Worm (Caenorhabditis elegans): ENCODE results near the gene str-206.
A peak's percentile ranks its signal among the peaks of the same experiment; 100 is the strongest.

str-206 gene

DNA sequence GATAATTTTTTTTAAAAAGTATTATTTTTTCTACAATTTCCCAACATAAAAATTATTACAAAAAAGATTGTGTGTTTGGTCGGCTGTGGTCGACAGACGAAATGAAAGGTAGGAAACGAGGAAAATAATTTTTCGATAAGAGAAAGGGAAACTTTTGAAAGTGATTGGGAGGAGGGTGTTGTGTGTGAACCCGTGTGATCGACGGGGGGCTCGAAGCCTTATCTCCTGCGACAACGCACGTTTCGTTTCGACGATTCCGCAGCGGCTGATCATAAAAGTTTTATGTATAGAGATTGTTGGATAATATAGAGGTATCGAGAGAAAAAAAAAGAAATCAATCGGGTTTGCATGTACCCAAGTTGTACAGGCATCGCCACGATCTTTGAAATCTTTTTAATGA, 25.3 kb downstream of the str-206 start (continued):
- no peak for TF ChIP-seq ceh-58 (GFP tag; IDR thresholded peaks at IDR 0.05)
- TF ChIP-seq die-1 (tag; optimal IDR thresholded peaks at IDR 0.05), result no peak
- TF ChIP-seq Y79H2A.3 (GFP tag; conservative IDR thresholded peaks at IDR 0.05), result no peak
- no peak for TF ChIP-seq cebp-1 (GFP tag; IDR thresholded peaks at IDR 0.05)
- peak; percentile 47 for TF ChIP-seq cebp-1 (tag; optimal IDR thresholded peaks at IDR 0.05)
- peak; percentile 17 for TF ChIP-seq lin-54 (GFP tag; optimal IDR thresholded peaks at IDR 0.05)
- TF ChIP-seq snpc-4 (GFP tag; optimal IDR thresholded peaks at IDR 0.05), result no peak
- peak in 1 of 4 experiments; percentile 2 for TF ChIP-seq snpc-4 (tag; optimal IDR thresholded peaks at IDR 0.05)
- TF ChIP-seq atf-7 (tag; optimal IDR thresholded peaks at IDR 0.05), result peak; percentile 46
- TF ChIP-seq F33H1.4 (GFP tag; IDR thresholded peaks at IDR 0.05), result no peak
- peak; percentile 4 for TF ChIP-seq chd-7 (tag; optimal IDR thresholded peaks at IDR 0.05)
- TF ChIP-seq ztf-18 (tag; optimal IDR thresholded peaks at IDR 0.05), result no peak
- no peak; the same call in 1 of the 2 replicates for TF ChIP-seq egrh-3 (GFP tag; IDR thresholded peaks at IDR 0.05)
- TF ChIP-seq F55B11.4 (tag; optimal IDR thresholded peaks at IDR 0.05; ENCODE audit: borderline replicate concordance, insufficient read depth), result no peak
- no peak for TF ChIP-seq xnd-1 (tag; optimal IDR thresholded peaks at IDR 0.05)
- TF ChIP-seq T26A5.8 (tag; optimal IDR thresholded peaks at IDR 0.05), result no peak
- TF ChIP-seq mcd-1 (GFP tag; IDR thresholded peaks at IDR 0.05), result no peak
- no peak for TF ChIP-seq nhr-90 (tag; optimal IDR thresholded peaks at IDR 0.05)
- TF ChIP-seq lsl-1 (GFP tag; optimal IDR thresholded peaks at IDR 0.05), result no peak
- no peak for TF ChIP-seq lin-26 (GFP tag; IDR thresholded peaks at IDR 0.05)
- 0 out of 2 replicates have a peak, but pooled peaks have one; percentile 55 for TF ChIP-seq nfyb-1 (GFP tag; IDR thresholded peaks at IDR 0.05)
- TF ChIP-seq tlf-1 (GFP tag; optimal IDR thresholded peaks at IDR 0.05), result no peak

DNA sequence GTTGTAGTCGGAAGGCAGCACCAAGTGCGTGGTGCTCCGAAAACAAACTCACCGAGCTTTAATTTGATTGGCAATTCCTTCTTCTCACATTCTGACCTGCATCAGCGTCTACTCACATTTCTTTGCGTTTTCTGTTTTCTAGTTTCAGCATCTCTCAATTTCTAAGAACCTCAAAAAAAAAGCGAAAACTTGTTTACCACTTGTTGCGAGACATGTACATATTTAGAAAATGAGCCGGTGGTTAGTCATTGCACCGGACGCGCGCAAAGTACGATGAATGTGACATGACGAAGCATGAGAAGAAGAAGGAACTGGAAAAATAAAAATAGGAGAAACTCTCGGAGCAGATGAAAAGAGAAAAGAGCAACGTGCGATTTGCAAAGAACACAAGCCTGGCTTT, 26.7 kb downstream of the str-206 start:
- TF ChIP-seq snpc-1.3 (tag; optimal IDR thresholded peaks at IDR 0.05; ENCODE audit: insufficient read depth) (no peak), attf-6 (GFP tag; IDR thresholded peaks at IDR 0.05) (no peak), him-1 (tag; optimal IDR thresholded peaks at IDR 0.05) (no peak), ets-4 (GFP tag; optimal IDR thresholded peaks at IDR 0.05) (no peak), lag-1 (GFP tag; IDR thresholded peaks at IDR 0.05) (no peak), gei-17 (GFP tag; optimal IDR thresholded peaks at IDR 0.05) (no peak), cebp-2 (GFP tag; IDR thresholded peaks at IDR 0.05) (no peak)

DNA sequence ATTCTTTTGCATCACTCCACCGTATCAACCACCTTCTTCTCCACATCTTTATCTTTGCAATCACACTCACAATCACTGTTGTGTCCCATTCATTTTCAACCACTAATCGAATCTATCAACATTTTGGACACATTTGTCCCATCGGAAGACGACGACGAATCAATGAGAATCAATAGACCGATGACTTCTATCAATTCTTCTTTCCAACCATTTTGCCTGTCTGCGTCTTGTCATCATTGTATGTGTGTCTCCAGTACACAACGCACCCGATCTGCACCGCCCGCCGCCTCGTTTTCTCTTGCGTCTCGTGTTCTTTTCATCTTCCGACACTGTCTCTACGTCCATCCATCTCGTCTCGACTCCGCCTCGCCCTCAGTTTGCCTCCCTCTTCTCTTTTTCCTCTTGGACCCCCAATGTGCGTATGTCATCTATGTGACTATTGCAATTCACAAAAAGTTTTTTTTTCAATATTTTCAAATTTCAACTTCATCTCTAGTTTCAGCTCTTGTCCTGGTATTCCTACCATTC, 28.6 kb downstream of the str-206 start, which contains the start of gene dmd-7:
dmd-7 (plus strand) TSS at position 478 of the 528 bp plus-strand sequence.
- TF ChIP-seq lin-54 (GFP tag; optimal IDR thresholded peaks at IDR 0.05) (peak; percentile 34), F10E7.11 (tag; optimal IDR thresholded peaks at IDR 0.05) (no peak), mel-28 (tag; optimal IDR thresholded peaks at IDR 0.05; ENCODE audit: borderline replicate concordance) (no peak), ztf-26 (tag; optimal IDR thresholded peaks at IDR 0.05) (peak; percentile 90), lag-1 (GFP tag; IDR thresholded peaks at IDR 0.05) (0 out of 2 replicates have a peak, but pooled peaks have one; percentile 37), madf-10 (tag; optimal IDR thresholded peaks at IDR 0.05) (peak; percentile 83), zfh-2 (GFP tag; conservative IDR thresholded peaks at IDR 0.05) (peak; percentile 92), sdz-38 (tag; optimal IDR thresholded peaks at IDR 0.05) (no peak), xnd-1 (tag; optimal IDR thresholded peaks at IDR 0.05) (no peak), K11D2.4 (GFP tag; IDR thresholded peaks at IDR 0.05) (peak; percentile 76), nfyb-1 (GFP tag; IDR thresholded peaks at IDR 0.05) (0 out of 2 replicates have a peak, but pooled peaks have one; percentile 67), B0336.3 (GFP tag; IDR thresholded peaks at IDR 0.05) (peak; percentile 58; the same call in 1 of the 2 replicates), K12H6.12 (tag; optimal IDR thresholded peaks at IDR 0.05) (peak; percentile 65), F57C9.4 (tag; optimal IDR thresholded peaks at IDR 0.05) (no peak), C06A6.2 (GFP tag; conservative IDR thresholded peaks at IDR 0.05) (peak; percentile 79), lin-26 (GFP tag; IDR thresholded peaks at IDR 0.05) (0 out of 2 replicates have a peak, but pooled peaks have one; percentile 28), nhr-80 (tag; optimal IDR thresholded peaks at IDR 0.05) (peak; percentile 80), chd-7 (tag; optimal IDR thresholded peaks at IDR 0.05) (peak; percentile 85), ekl-4 (GFP tag; IDR thresholded peaks at IDR 0.05) (no peak), tbp1 (GFP tag; optimal IDR thresholded peaks at IDR 0.05) (peak; percentile 56), tlf-1 (GFP tag; optimal IDR thresholded peaks at IDR 0.05) (peak; percentile 3), ztf-28 (GFP tag; IDR thresholded peaks at IDR 0.05) (no peak), repo-1 (tag; optimal IDR thresholded peaks at IDR 0.05) (no peak), attf-5 (GFP tag; optimal IDR thresholded peaks at IDR 0.05) (peak; percentile 54), ztf-22 (GFP tag; optimal IDR thresholded peaks at IDR 0.05) (no peak)

Data from whole organism, young adult.